Fruit fly (Drosophila melanogaster) whole organism, pupa: ENCODE results near the gene mal.

Source experiments
- CG10348 ChIP-seq: fragments of 200-800 bp; sonication (Bioruptor generic); IDR thresholded peaks from 2 replicates; pipeline ENCODE4 v1.3.6; 2022; ENCODE audit warnings: missing biosample characterization, missing genetic modification characterization
- CG12605 ChIP-seq: fragments of 200-800 bp; sonication (Bioruptor generic); IDR thresholded peaks from 2 replicates; pipeline ENCODE4 v1.3.6; 2022; ENCODE audit warnings: missing biosample characterization, missing genetic modification characterization
- CG13204 ChIP-seq: fragments of 200-800 bp; sonication (Bioruptor generic); optimal IDR thresholded peaks from 2 replicates; lab custom pipeline; 2018; ENCODE audit warnings: missing biosample characterization, mild to moderate bottlenecking, missing genetic modification characterization, moderate library complexity
- CG14655 ChIP-seq: fragments of 200-800 bp; sonication (Bioruptor generic); optimal IDR thresholded peaks from 3 replicates; lab custom pipeline; 2017; ENCODE audit warnings: mild to moderate bottlenecking, missing biosample characterization, missing genetic modification reagents, missing genetic modification characterization
- CG15710 ChIP-seq: fragments of 200-800 bp; sonication (Bioruptor generic); optimal IDR thresholded peaks from 2 replicates; lab custom pipeline; 2018; ENCODE audit warnings: missing biosample characterization, mild to moderate bottlenecking, missing genetic modification characterization, moderate library complexity
- CG17806 ChIP-seq: fragments of 200-800 bp; sonication (Bioruptor generic); optimal IDR thresholded peaks from 2 replicates; lab custom pipeline; 2018; ENCODE audit warnings: missing biosample characterization, mild to moderate bottlenecking, missing genetic modification characterization, moderate library complexity
- CG32121 ChIP-seq: fragments of 200-800 bp; sonication (Bioruptor generic); IDR thresholded peaks from 2 replicates; pipeline ENCODE4 v1.3.6; 2022; ENCODE audit warnings: missing biosample characterization, missing genetic modification characterization
- CG34367 ChIP-seq: fragments of 200-800 bp; sonication (Bioruptor generic); optimal IDR thresholded peaks from 2 replicates; lab custom pipeline; 2018; ENCODE audit warnings: missing biosample characterization, mild to moderate bottlenecking, missing genetic modification characterization
- CG4496 ChIP-seq: fragments of 200-800 bp; sonication (Bioruptor generic); IDR thresholded peaks from 3 replicates; pipeline ENCODE4 v1.3.6; 2022; ENCODE audit warnings: missing biosample characterization, missing genetic modification characterization
- CG8159 ChIP-seq: fragments of 200-800 bp; sonication (Bioruptor generic); optimal IDR thresholded peaks from 3 replicates; lab custom pipeline; 2018; ENCODE audit warnings: missing biosample characterization, mild to moderate bottlenecking, missing genetic modification characterization, moderate library complexity
- CG8301 ChIP-seq: fragments of 200-800 bp; sonication (Bioruptor generic); optimal IDR thresholded peaks from 2 replicates; lab custom pipeline; 2018; ENCODE audit warnings: missing biosample characterization, mild to moderate bottlenecking, missing genetic modification characterization
- CG9948 ChIP-seq: fragments of 200-800 bp; sonication (Bioruptor generic); optimal IDR thresholded peaks from 2 replicates; lab custom pipeline; 2018; ENCODE audit warnings: missing biosample characterization, mild to moderate bottlenecking, missing genetic modification characterization, moderate library complexity
- D1 ChIP-seq: fragments of 200-800 bp; sonication (Bioruptor generic); optimal IDR thresholded peaks from 2 replicates; lab custom pipeline; 2018; ENCODE audit warnings: missing biosample characterization, mild to moderate bottlenecking, missing genetic modification characterization, moderate library complexity
- EcR ChIP-seq: fragments of 200-800 bp; sonication (Bioruptor generic); optimal IDR thresholded peaks from 3 replicates; lab custom pipeline; 2019; ENCODE audit warnings: missing biosample characterization, missing genetic modification characterization, mild to moderate bottlenecking, moderate library complexity, missing genetic modification reagents
- Ets98B ChIP-seq: fragments of 200-800 bp; sonication (Bioruptor generic); IDR thresholded peaks from 2 replicates; pipeline ENCODE4 v1.3.6; 2022; ENCODE audit warnings: missing biosample characterization, missing genetic modification characterization
- Pif1A ChIP-seq: fragments of 200-800 bp; sonication (Bioruptor generic); optimal IDR thresholded peaks from 3 replicates; lab custom pipeline; 2016; ENCODE audit warnings: missing biosample characterization, missing genetic modification characterization
- Pif1B ChIP-seq: fragments of 200-800 bp; sonication (Bioruptor generic); optimal IDR thresholded peaks from 3 replicates; lab custom pipeline; 2016; ENCODE audit warnings: missing biosample characterization, missing genetic modification characterization
- Snoo ChIP-seq: fragments of 200-800 bp; sonication (Bioruptor generic); optimal IDR thresholded peaks from 3 replicates; lab custom pipeline; 2017; ENCODE audit warnings: missing biosample characterization, mild to moderate bottlenecking, missing genetic modification characterization, inconsistent platforms
- fd96Ca ChIP-seq: fragments of 200-800 bp; sonication (Bioruptor generic); IDR thresholded peaks from 3 replicates; pipeline ENCODE4 v1.3.6; 2022; ENCODE audit warnings: missing biosample characterization, missing genetic modification characterization
- gl ChIP-seq: fragments of 200-800 bp; sonication (Bioruptor generic); optimal IDR thresholded peaks from 2 replicates; lab custom pipeline; 2018; ENCODE audit warnings: missing biosample characterization, mild to moderate bottlenecking, missing genetic modification characterization
- rn ChIP-seq: fragments of 200-800 bp; sonication (Bioruptor generic); IDR thresholded peaks from 2 replicates; pipeline ENCODE4 v1.3.6; 2022; ENCODE audit warnings: missing biosample characterization, missing genetic modification characterization

mal gene

DNA sequence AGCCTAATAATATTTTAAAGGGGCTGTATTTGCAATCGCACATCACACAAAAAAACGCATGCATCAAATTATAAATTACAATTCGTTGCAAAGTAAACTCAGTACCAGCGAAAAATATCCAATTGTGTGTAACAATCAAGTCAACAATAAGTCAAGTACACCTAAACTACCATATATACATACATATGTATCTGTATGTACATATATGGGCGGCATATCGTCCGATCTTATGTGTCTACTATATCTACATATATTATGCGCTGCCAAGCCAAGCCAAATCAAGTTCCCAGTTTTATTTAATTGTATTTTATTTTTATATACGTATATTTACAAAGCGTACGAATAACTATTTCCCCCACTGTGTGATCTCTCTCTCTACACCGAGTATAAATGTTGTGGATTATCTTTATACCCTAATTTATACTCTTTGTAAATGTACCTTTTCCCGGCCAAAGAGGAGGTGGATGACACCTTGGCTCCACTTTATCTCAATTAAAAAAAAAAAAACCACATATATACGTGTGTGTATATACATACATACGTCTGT, 37.0 kb downstream of the mal start:
- no peak for TF ChIP-seq CG10348 (GFP tag; lab: Robert Waterston, UW)
- no peak for TF ChIP-seq fd96Ca (GFP tag; lab: Robert Waterston, UW)
- TF ChIP-seq CG4496 (GFP tag; lab: Robert Waterston, UW): no peak
- no peak for TF ChIP-seq Snoo (tag; lab: Kevin White, UChicago)
- no peak for TF ChIP-seq gl (tag; lab: Kevin White, UChicago)
- TF ChIP-seq Pif1A (GFP tag; lab: Kevin White, UChicago): no peak
- TF ChIP-seq CG34367 (tag; lab: Kevin White, UChicago): no peak
- TF ChIP-seq Ets98B (GFP tag; lab: Robert Waterston, UW): no peak
- no peak for TF ChIP-seq CG32121 (GFP tag; lab: Robert Waterston, UW)
- TF ChIP-seq CG12605 (GFP tag; lab: Robert Waterston, UW): no peak
- no peak for TF ChIP-seq CG15710
- TF ChIP-seq Pif1B (GFP tag; lab: Kevin White, UChicago): no peak
- no peak for TF ChIP-seq EcR (GFP tag; lab: Kevin White, UChicago)
- no peak for TF ChIP-seq D1
- TF ChIP-seq rn (GFP tag; lab: Robert Waterston, UW): no peak
- TF ChIP-seq CG13204 (GFP tag; lab: Kevin White, UChicago): no peak

DNA sequence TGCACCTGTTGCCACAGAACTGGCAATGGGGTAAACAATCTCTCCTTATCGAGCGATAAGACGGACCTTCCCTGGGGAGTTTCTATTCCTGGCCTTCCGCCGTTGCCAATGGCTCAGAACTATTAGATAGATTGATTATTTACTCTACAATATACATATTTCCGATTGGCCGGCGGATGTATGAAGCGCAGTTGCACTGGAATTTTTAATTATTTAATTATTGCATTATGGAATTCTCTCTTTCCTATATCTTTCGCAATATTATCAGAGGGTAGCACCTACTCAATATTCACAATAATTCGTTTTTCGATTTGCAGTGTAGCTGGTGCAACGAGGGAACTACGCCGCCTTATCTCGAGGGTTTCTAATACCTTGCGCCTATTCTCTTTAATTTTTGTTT, 37.7 kb downstream of the mal start, which contains the start of gene GstT3:
GstT3 (plus strand) TSS at position 301 of the 400 bp plus-strand sequence.
- TF ChIP-seq CG13204 (GFP tag; lab: Kevin White, UChicago): no peak
- no peak for TF ChIP-seq D1
- no peak for TF ChIP-seq CG8301 (tag; lab: Kevin White, UChicago)
- no peak for TF ChIP-seq CG32121 (GFP tag; lab: Robert Waterston, UW)
- no peak for TF ChIP-seq Snoo (tag; lab: Kevin White, UChicago)
- TF ChIP-seq rn (GFP tag; lab: Robert Waterston, UW): no peak
- no peak for TF ChIP-seq CG9948 (tag; lab: Kevin White, UChicago)
- no peak for TF ChIP-seq CG15710
- no peak for TF ChIP-seq CG8159
- no peak for TF ChIP-seq CG34367 (tag; lab: Kevin White, UChicago)
- TF ChIP-seq CG12605 (GFP tag; lab: Robert Waterston, UW): no peak
- no peak for TF ChIP-seq CG17806 (tag; lab: Kevin White, UChicago)
- no peak for TF ChIP-seq Pif1B (GFP tag; lab: Kevin White, UChicago)
- TF ChIP-seq CG4496 (GFP tag; lab: Robert Waterston, UW): no peak
- no peak for TF ChIP-seq CG14655 (GFP tag; lab: Kevin White, UChicago)
- TF ChIP-seq gl (tag; lab: Kevin White, UChicago): no peak
- no peak for TF ChIP-seq CG10348 (GFP tag; lab: Robert Waterston, UW)
- no peak for TF ChIP-seq Ets98B (GFP tag; lab: Robert Waterston, UW)
- TF ChIP-seq, all 21 proteins: peak for 0

DNA sequence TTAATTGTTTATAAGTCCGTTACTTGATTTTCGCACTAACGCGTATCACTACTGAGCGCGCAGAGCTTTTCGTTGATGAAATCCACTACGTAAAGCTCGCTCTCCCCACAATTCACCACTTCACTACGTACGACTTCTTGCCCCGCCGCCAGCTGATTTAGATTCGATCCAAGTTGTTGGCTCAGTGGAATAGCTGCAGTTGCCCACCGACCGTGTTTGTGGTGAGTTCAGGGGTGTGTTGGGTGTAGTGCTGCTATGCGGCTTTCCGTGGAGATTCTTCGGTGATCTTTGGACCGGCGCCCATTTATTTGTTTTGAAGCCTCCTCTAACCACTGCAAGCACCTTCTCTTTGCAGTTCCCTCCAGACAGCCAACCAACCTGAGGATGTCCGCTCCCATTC, 38.7 kb downstream of the mal start:
- TF ChIP-seq CG13204 (GFP tag; lab: Kevin White, UChicago) (no peak), CG8159 (no peak), Ets98B (GFP tag; lab: Robert Waterston, UW) (peak; percentile 80), fd96Ca (GFP tag; lab: Robert Waterston, UW) (peak; percentile 58; the same call in 2 of the 3 replicates), CG34367 (tag; lab: Kevin White, UChicago) (peak; percentile 42), CG8301 (tag; lab: Kevin White, UChicago) (peak; percentile 50), Pif1B (GFP tag; lab: Kevin White, UChicago) (peak; percentile 52), D1 (no peak), gl (tag; lab: Kevin White, UChicago) (peak; percentile 59), CG32121 (GFP tag; lab: Robert Waterston, UW) (peak; percentile 75), EcR (GFP tag; lab: Kevin White, UChicago) (peak; percentile 9), CG12605 (GFP tag; lab: Robert Waterston, UW) (peak; percentile 77), CG9948 (tag; lab: Kevin White, UChicago) (peak; percentile 12), CG14655 (GFP tag; lab: Kevin White, UChicago) (no peak), CG17806 (tag; lab: Kevin White, UChicago) (peak; percentile 10), CG15710 (peak; percentile 22), CG4496 (GFP tag; lab: Robert Waterston, UW) (peak; percentile 84), rn (GFP tag; lab: Robert Waterston, UW) (no peak), Pif1A (GFP tag; lab: Kevin White, UChicago) (no peak), Snoo (tag; lab: Kevin White, UChicago) (no peak), CG10348 (GFP tag; lab: Robert Waterston, UW) (no peak)

DNA sequence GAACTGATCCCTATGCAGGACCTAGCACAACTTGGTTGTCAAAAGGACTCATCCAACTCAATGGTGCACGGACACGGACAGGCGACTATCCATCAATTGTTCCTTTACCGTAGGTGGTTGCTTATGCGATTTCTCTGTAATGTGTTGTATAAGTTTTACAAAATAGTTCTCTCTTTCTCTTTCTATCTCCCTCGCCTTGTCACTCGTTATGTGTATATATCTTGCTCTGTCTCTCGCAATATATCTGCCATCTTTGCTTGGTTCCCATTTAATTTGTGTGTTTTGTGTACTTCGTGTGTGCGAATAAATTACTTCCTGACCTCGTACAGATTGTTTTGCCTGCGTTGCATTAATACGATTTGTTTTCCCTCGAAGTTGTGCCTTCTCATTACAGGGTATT, 41.2 kb downstream of the mal start:
- TF ChIP-seq CG14655 (GFP tag; lab: Kevin White, UChicago): no peak
- TF ChIP-seq CG8159: no peak
- TF ChIP-seq CG15710: no peak

DNA sequence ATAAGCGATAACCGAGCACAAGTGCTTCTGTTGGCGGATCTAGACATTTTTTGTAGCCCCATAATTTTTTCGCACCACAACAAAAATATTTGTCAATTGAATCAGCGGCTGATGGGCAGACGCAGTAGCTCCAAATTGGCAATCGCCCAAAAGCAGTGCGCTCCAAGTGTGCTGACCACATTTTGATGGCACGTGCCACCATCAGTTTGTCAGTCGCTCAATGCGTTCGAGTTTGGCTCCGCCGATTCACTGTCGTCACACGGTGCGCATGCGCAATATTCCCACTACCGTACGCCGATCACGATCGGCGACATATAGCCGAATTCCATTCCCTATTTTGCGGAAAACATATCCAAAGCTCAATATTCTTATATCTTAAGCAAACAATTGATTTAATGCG, 49.2 kb downstream of the mal start:
- TF ChIP-seq CG8159 (no peak), CG8301 (tag; lab: Kevin White, UChicago) (no peak), D1 (no peak), Ets98B (GFP tag; lab: Robert Waterston, UW) (no peak), CG15710 (no peak), CG13204 (GFP tag; lab: Kevin White, UChicago) (no peak), Pif1B (GFP tag; lab: Kevin White, UChicago) (no peak), CG10348 (GFP tag; lab: Robert Waterston, UW) (no peak), CG4496 (GFP tag; lab: Robert Waterston, UW) (no peak), CG14655 (GFP tag; lab: Kevin White, UChicago) (no peak), CG9948 (tag; lab: Kevin White, UChicago) (no peak), Snoo (tag; lab: Kevin White, UChicago) (no peak), fd96Ca (GFP tag; lab: Robert Waterston, UW) (no peak)
